Worm (Caenorhabditis elegans) whole organism, mixed stage, embryonic: Measurements from ENCODE around the gene Y42A5A.5.

Source experiments
- cnd-1 ChIP-seq: fragments of 200-800 bp; sonication (Bioruptor generic); optimal IDR thresholded peaks from 2 replicates; lab custom pipeline; 2018; ENCODE audit warnings: mild to moderate bottlenecking, missing genetic modification characterization, missing compliant biosample characterization
- lsy-2 ChIP-seq: fragments of 150-350 bp; optimal IDR thresholded peaks from 2 replicates; lab custom pipeline; 2014; ENCODE audit warnings: missing biosample characterization, missing genetic modification characterization
- nhr-12 ChIP-seq: fragments of 150-350 bp; optimal IDR thresholded peaks from 2 replicates; lab custom pipeline; 2014; ENCODE audit warnings: missing biosample characterization, missing genetic modification characterization
- sptf-1 ChIP-seq: sonication (generic microtip); optimal IDR thresholded peaks from 2 replicates; lab custom pipeline; 2017; ENCODE audit warnings: mild to moderate bottlenecking, missing genetic modification characterization, moderate library complexity, missing compliant biosample characterization
- ztf-11 ChIP-seq: fragments of 150-350 bp; optimal IDR thresholded peaks from 2 replicates; lab custom pipeline; 2014; ENCODE audit warnings: missing biosample characterization, missing genetic modification characterization

- TF ChIP-seq lsy-2 (tag; lab: Kevin White, UChicago) (no peak), ztf-11 (tag; lab: Kevin White, UChicago) (no peak), cnd-1 (tag; lab: Kevin White, UChicago) (no peak), nhr-12 (tag; lab: Kevin White, UChicago) (no peak), sptf-1 (tag; lab: Kevin White, UChicago) (no peak)
These were observed 47.7 kb downstream of the Y42A5A.5 start for ce11 chrV:11061887-11062286.
